Fruit fly (Drosophila melanogaster): ENCODE results near the gene CG43085.

Gene CG43085

dm6 chr3L:17606629-17607287, 39.8 kb downstream of the CG43085 start:
- no peak for TF ChIP-seq usp (GFP tag; optimal IDR thresholded peaks at IDR 0.05)
- TF ChIP-seq psq (optimal IDR thresholded peaks at IDR 0.05): no peak
- TF ChIP-seq Dll (optimal IDR thresholded peaks at IDR 0.05): no peak
- TF ChIP-seq pan (optimal IDR thresholded peaks at IDR 0.05): no peak
- TF ChIP-seq CG8478 (optimal IDR thresholded peaks at IDR 0.05): peak; percentile 25
- peak in 1 of 2 experiments; percentile 43 for TF ChIP-seq EcR (GFP tag; optimal IDR thresholded peaks at IDR 0.05)

DNA sequence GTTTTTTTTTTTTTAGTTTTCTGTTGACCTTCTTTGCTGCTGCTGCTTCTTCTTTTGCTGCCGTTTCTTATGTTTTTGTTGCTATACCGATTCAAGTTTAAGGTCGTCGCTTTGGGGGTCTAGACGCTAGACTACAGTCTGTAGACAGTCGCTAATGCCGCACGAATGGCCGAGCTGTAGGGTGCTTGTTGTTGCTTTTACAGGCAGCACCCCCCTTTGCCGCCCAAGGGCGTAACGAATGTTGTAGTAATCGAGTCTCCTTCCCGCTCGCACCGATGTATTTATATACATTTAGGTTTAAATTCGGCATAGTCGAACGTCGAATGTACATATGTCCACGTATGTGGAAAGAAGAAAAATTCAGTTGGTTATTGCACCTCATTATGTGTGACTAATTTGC, 41.6 kb downstream of the CG43085 start:
- TF ChIP-seq CG8478 (optimal IDR thresholded peaks at IDR 0.05) (no peak), EcR (GFP tag; optimal IDR thresholded peaks at IDR 0.05) (no peak), pan (optimal IDR thresholded peaks at IDR 0.05) (no peak), Dll (optimal IDR thresholded peaks at IDR 0.05) (no peak), psq (optimal IDR thresholded peaks at IDR 0.05) (no peak), usp (GFP tag; optimal IDR thresholded peaks at IDR 0.05) (no peak)

DNA sequence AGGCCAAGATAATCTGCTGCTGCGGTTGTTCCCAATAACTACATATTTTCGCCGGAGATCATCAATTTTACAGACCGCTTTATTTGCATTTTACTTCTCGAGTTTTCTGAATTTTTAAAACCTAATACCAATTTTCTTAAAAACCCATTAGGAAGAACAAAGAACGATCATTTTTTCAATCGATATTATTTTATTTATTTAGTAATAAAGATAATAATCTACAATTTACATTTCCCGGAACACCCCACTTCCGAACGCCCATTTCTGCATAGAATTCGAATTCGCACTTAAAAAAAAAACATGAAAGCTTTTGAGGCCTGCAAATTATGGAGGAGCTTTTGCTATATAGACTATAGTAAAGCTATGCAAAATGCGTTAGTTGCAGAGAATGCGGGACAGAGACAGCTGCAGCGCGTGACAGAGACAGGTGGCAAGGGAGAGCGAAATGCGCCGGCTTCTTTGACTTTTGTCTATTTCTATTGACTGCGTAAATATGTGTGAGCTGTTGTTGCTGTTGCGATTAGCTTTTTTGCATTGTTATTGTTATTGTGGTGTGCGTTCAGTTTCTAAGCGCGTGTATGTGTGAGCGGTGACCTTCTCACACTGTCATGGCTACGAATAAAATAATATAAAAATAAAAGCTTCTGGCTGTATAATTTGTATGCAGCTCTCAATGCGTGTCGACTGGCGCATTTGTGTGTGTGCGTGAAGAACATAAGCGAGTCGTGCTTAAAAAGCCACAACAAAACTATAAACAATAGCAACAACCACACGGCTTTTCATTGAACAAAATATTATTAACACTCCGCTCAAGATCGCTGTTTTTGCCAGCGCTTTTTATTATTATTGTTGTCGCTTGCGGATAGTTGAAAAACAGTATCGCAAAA, 42.8 kb downstream of the CG43085 start:
- no peak for TF ChIP-seq usp (GFP tag; optimal IDR thresholded peaks at IDR 0.05)
- no peak for TF ChIP-seq EcR (GFP tag; optimal IDR thresholded peaks at IDR 0.05)
- no peak for TF ChIP-seq CG8478 (optimal IDR thresholded peaks at IDR 0.05)
- no peak for TF ChIP-seq Dll (optimal IDR thresholded peaks at IDR 0.05)
- no peak for TF ChIP-seq pan (optimal IDR thresholded peaks at IDR 0.05)
- no peak for TF ChIP-seq psq (optimal IDR thresholded peaks at IDR 0.05)

dm6 chr3L:17596897-17597296, 49.6 kb downstream of the CG43085 start:
- TF ChIP-seq EcR (GFP tag; optimal IDR thresholded peaks at IDR 0.05) (no peak), CG8478 (optimal IDR thresholded peaks at IDR 0.05) (no peak), psq (optimal IDR thresholded peaks at IDR 0.05) (no peak), Dll (optimal IDR thresholded peaks at IDR 0.05) (no peak), pan (optimal IDR thresholded peaks at IDR 0.05) (no peak), usp (GFP tag; optimal IDR thresholded peaks at IDR 0.05) (no peak)

dm6 chr3L:17595810-17596561, 50.6 kb downstream of the CG43085 start:
- no peak for TF ChIP-seq Dll (optimal IDR thresholded peaks at IDR 0.05)
- no peak for TF ChIP-seq usp (GFP tag; optimal IDR thresholded peaks at IDR 0.05)
- no peak for TF ChIP-seq EcR (GFP tag; optimal IDR thresholded peaks at IDR 0.05)
- no peak for TF ChIP-seq pan (optimal IDR thresholded peaks at IDR 0.05)
- TF ChIP-seq CG8478 (optimal IDR thresholded peaks at IDR 0.05): no peak
- no peak for TF ChIP-seq psq (optimal IDR thresholded peaks at IDR 0.05)

Measured in whole organism.